Worm (Caenorhabditis elegans) whole organism, L3 larva: ENCODE measurements around the gene W02D7.8.

Experiments
- R02D3.7 ChIP-seq: fragments of 150-350 bp; optimal IDR thresholded peaks from 2 replicates; lab custom pipeline; 2014; ENCODE audit warnings: missing biosample characterization, missing genetic modification characterization
- aly-2 ChIP-seq: fragments of 150-350 bp; optimal IDR thresholded peaks from 2 replicates; lab custom pipeline; 2014; ENCODE audit warnings: missing biosample characterization, missing genetic modification characterization
- ama-1 ChIP-seq: fragments of 150-350 bp; optimal IDR thresholded peaks from 2 replicates; lab custom pipeline; 2018
- egl-27 ChIP-seq: sonication (generic microtip); optimal IDR thresholded peaks from 4 replicates; lab custom pipeline; 2017; ENCODE audit warnings: missing biosample characterization, missing genetic modification reagents, missing genetic modification characterization
- fos-1 ChIP-seq: fragments of 150-350 bp; optimal IDR thresholded peaks from 2 replicates; lab custom pipeline; 2014; ENCODE audit warnings: missing biosample characterization, missing genetic modification characterization
- hmg-11 ChIP-seq: sonication (generic microtip); optimal IDR thresholded peaks from 2 replicates; lab custom pipeline; 2016; ENCODE audit warnings: missing genetic modification characterization, missing compliant biosample characterization
- nhr-28 ChIP-seq: fragments of 150-350 bp; optimal IDR thresholded peaks from 2 replicates; lab custom pipeline; 2014; ENCODE audit warnings: missing biosample characterization, missing genetic modification characterization
- nhr-76 ChIP-seq: fragments of 150-350 bp; sonication (generic microtip); optimal IDR thresholded peaks from 5 replicates; lab custom pipeline; 2014; ENCODE audit warnings: missing biosample characterization, missing genetic modification characterization
- pha-4 ChIP-seq: fragments of 150-350 bp; optimal IDR thresholded peaks from 2 replicates; lab custom pipeline; 2014; ENCODE audit warnings: missing biosample characterization, missing genetic modification reagents, missing genetic modification characterization
- tbx-2 ChIP-seq: sonication (generic microtip); optimal IDR thresholded peaks from 2 replicates; lab custom pipeline; 2016; ENCODE audit warnings: mild to moderate bottlenecking, missing genetic modification characterization, missing compliant biosample characterization
- ztf-4 ChIP-seq: fragments of 150-350 bp; optimal IDR thresholded peaks from 2 replicates; lab custom pipeline; 2014; ENCODE audit warnings: missing biosample characterization, missing genetic modification characterization

DNA sequence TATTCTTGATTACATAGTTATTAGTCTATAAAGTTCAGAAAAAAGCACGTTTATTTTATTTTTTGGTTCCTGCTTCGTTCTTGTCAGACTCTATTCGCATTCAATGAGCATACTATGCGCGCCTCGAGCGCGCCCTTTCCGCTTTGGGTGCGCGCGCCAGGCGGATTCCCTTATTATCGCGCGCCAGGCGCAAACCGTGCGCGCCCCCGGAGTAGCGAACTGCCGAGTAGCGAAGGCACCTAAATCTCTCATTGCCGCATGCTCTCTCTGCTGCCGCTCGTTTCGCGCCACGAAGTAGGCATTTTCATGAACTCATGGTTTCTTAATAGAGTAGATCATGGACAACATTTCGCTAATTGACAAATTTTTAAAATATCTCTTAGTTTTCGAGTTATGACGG is 20.8 kb upstream of the W02D7.8 start:
- no peak for TF ChIP-seq pha-4 (tag; lab: Kevin White, UChicago)
- no peak for TF ChIP-seq ama-1 (lab: Kevin White, UChicago)
- TF ChIP-seq fos-1, result no peak
- TF ChIP-seq R02D3.7 (tag; lab: Kevin White, UChicago), result no peak
- TF ChIP-seq egl-27 (tag; lab: Kevin White, UChicago), result no peak
- TF ChIP-seq aly-2, result no peak
- TF ChIP-seq tbx-2 (tag; lab: Kevin White, UChicago), result no peak
- TF ChIP-seq nhr-28 (tag; lab: Kevin White, UChicago), result no peak
- no peak for TF ChIP-seq ztf-4 (tag; lab: Kevin White, UChicago)
- TF ChIP-seq nhr-76, result no peak
- TF ChIP-seq hmg-11 (tag; lab: Kevin White, UChicago), result no peak
